Worm (Caenorhabditis elegans) whole organism, L1 larva: Measurements from ENCODE around the gene str-185.

ENCODE experiments used
- C04F5.9 ChIP-seq: sonication (generic microtip); optimal IDR thresholded peaks from 2 replicates; lab custom pipeline; 2016; ENCODE audit warnings: missing genetic modification characterization, missing compliant biosample characterization
- C16A3.4 ChIP-seq: fragments of 150-350 bp; optimal IDR thresholded peaks from 2 replicates; lab custom pipeline; 2014; ENCODE audit warnings: missing biosample characterization, missing genetic modification characterization
- ceh-82 ChIP-seq, 3 experiments: fragments of 150-350 bp in 1 of 3; sonication (generic microtip) in 2 of 3; optimal IDR thresholded peaks; 2 replicates each; lab custom pipeline; 2014 to 2017; ENCODE audit warnings: missing biosample characterization in 3 of 3, missing genetic modification characterization in 3 of 3
- efl-1 ChIP-seq, 4 experiments: fragments of 150-350 bp; optimal IDR thresholded peaks in 3 of 4; peaks in 1 of 4; 1 replicate in 1 of 4; 2 replicates in 3 of 4; lab custom pipeline; 2014; ENCODE audit warnings: missing biosample characterization in 2 of 4, missing genetic modification characterization in 2 of 4, missing genetic modification reagents in 2 of 4
- elt-2 ChIP-seq: sonication (generic microtip); optimal IDR thresholded peaks from 2 replicates; lab custom pipeline; 2016; ENCODE audit warnings: missing genetic modification characterization, mild to moderate bottlenecking, inconsistent platforms, missing compliant biosample characterization, missing genetic modification reagents
- fkh-10 ChIP-seq: sonication (generic microtip); optimal IDR thresholded peaks from 2 replicates; lab custom pipeline; 2017; ENCODE audit warnings: missing biosample characterization, missing genetic modification reagents, missing genetic modification characterization
- irx-1 ChIP-seq: sonication (generic microtip); optimal IDR thresholded peaks from 2 replicates; lab custom pipeline; 2016; ENCODE audit warnings: missing genetic modification characterization, missing compliant biosample characterization
- isw-1 ChIP-seq: fragments of 200-800 bp; sonication (Bioruptor generic); IDR thresholded peaks from 2 replicates; pipeline ENCODE4 v1.3.6; 2022; ENCODE audit warnings: missing genetic modification characterization, missing compliant biosample characterization
- jun-1 ChIP-seq: fragments of 150-350 bp; optimal IDR thresholded peaks from 2 replicates; lab custom pipeline; 2014; ENCODE audit warnings: missing biosample characterization, missing genetic modification reagents, missing genetic modification characterization
- lin-13 ChIP-seq: fragments of 150-350 bp; optimal IDR thresholded peaks from 2 replicates; lab custom pipeline; 2014; ENCODE audit warnings: missing biosample characterization, missing genetic modification reagents, missing genetic modification characterization
- lin-14 ChIP-seq: fragments of 200-800 bp; sonication (Bioruptor generic); optimal IDR thresholded peaks from 2 replicates; lab custom pipeline; 2018; ENCODE audit warnings: mild to moderate bottlenecking, missing genetic modification characterization, moderate library complexity, missing compliant biosample characterization
- lin-35 ChIP-seq, 2 experiments: fragments of 150-350 bp; optimal IDR thresholded peaks; 2 replicates each; lab custom pipeline; 2014; ENCODE audit warnings: missing biosample characterization in 2 of 2, missing genetic modification characterization in 2 of 2, missing genetic modification reagents in 2 of 2
- lin-39 ChIP-seq: fragments of 150-350 bp; optimal IDR thresholded peaks from 2 replicates; lab custom pipeline; 2014; ENCODE audit warnings: missing biosample characterization, missing genetic modification reagents, missing genetic modification characterization
- lir-3 ChIP-seq: sonication (generic microtip); optimal IDR thresholded peaks from 2 replicates; lab custom pipeline; 2016; ENCODE audit warnings: mild to moderate bottlenecking, missing genetic modification characterization, moderate library complexity, missing compliant biosample characterization; ENCODE audit not compliant: poor library complexity
- lsy-2 ChIP-seq, 2 experiments: fragments of 150-350 bp; optimal IDR thresholded peaks; 2 replicates each; lab custom pipeline; 2014; ENCODE audit warnings: missing biosample characterization in 2 of 2, missing genetic modification characterization in 2 of 2
- mef-2 ChIP-seq: fragments of 150-350 bp; optimal IDR thresholded peaks from 2 replicates; lab custom pipeline; 2014; ENCODE audit warnings: missing biosample characterization, missing genetic modification characterization
- nhr-19 ChIP-seq: fragments of 200-800 bp; sonication (Bioruptor generic); conservative IDR thresholded peaks from 2 replicates; pipeline ENCODE4 v1.3.6; 2022; ENCODE audit warnings: missing genetic modification characterization, missing compliant biosample characterization
- nhr-20 ChIP-seq: sonication (generic microtip); optimal IDR thresholded peaks from 2 replicates; lab custom pipeline; 2016; ENCODE audit warnings: mild to moderate bottlenecking, missing genetic modification characterization, missing compliant biosample characterization
- nhr-237 ChIP-seq: fragments of 150-350 bp; optimal IDR thresholded peaks from 2 replicates; lab custom pipeline; 2014; ENCODE audit warnings: missing biosample characterization, missing genetic modification characterization
- nhr-28 ChIP-seq: fragments of 150-350 bp; optimal IDR thresholded peaks from 2 replicates; lab custom pipeline; 2014; ENCODE audit warnings: missing biosample characterization, missing genetic modification characterization
- nhr-47 ChIP-seq: sonication (generic microtip); optimal IDR thresholded peaks from 2 replicates; lab custom pipeline; 2016; ENCODE audit warnings: mild to moderate bottlenecking, missing genetic modification characterization, moderate library complexity, missing compliant biosample characterization
- nhr-71 ChIP-seq: sonication (generic microtip); optimal IDR thresholded peaks from 2 replicates; lab custom pipeline; 2016; ENCODE audit warnings: mild to moderate bottlenecking, missing genetic modification characterization, moderate library complexity, missing compliant biosample characterization
- nhr-76 ChIP-seq: sonication (generic microtip); optimal IDR thresholded peaks from 2 replicates; lab custom pipeline; 2017; ENCODE audit warnings: missing biosample characterization, missing genetic modification characterization
- nhr-85 ChIP-seq: sonication (generic microtip); peaks from one replicate; lab custom pipeline; 2016; ENCODE audit warnings: missing genetic modification characterization, inconsistent platforms, missing compliant biosample characterization
- nhr-90 ChIP-seq: sonication (generic microtip); optimal IDR thresholded peaks from 2 replicates; lab custom pipeline; 2016; ENCODE audit warnings: mild to moderate bottlenecking, missing genetic modification characterization, missing compliant biosample characterization; ENCODE audit not compliant: poor library complexity
- skn-1 ChIP-seq: fragments of 150-350 bp; optimal IDR thresholded peaks from 2 replicates; lab custom pipeline; 2014; ENCODE audit warnings: missing biosample characterization, missing genetic modification characterization
- snu-23 ChIP-seq: sonication (generic microtip); optimal IDR thresholded peaks from 2 replicates; lab custom pipeline; 2016; ENCODE audit warnings: missing genetic modification characterization, missing compliant biosample characterization
- sptf-1 ChIP-seq: fragments of 150-350 bp; optimal IDR thresholded peaks from 2 replicates; lab custom pipeline; 2014; ENCODE audit warnings: missing biosample characterization, missing genetic modification characterization
- sup-37 ChIP-seq: fragments of 200-800 bp; sonication (Bioruptor generic); optimal IDR thresholded peaks from 2 replicates; lab custom pipeline; 2018; ENCODE audit warnings: mild to moderate bottlenecking, missing genetic modification characterization, missing compliant biosample characterization
- swsn-7 ChIP-seq: sonication (generic microtip); optimal IDR thresholded peaks from 2 replicates; lab custom pipeline; 2016; ENCODE audit warnings: missing genetic modification characterization, missing compliant biosample characterization
- tbx-2 ChIP-seq: sonication (generic microtip); optimal IDR thresholded peaks from 2 replicates; lab custom pipeline; 2016; ENCODE audit warnings: missing genetic modification characterization, missing compliant biosample characterization
- unc-86 ChIP-seq: sonication (generic microtip); optimal IDR thresholded peaks from 2 replicates; lab custom pipeline; 2016; ENCODE audit warnings: missing genetic modification characterization, missing compliant biosample characterization
- zip-4 ChIP-seq: fragments of 200-800 bp; sonication (Bioruptor generic); optimal IDR thresholded peaks from 2 replicates; lab custom pipeline; 2018; ENCODE audit warnings: mild to moderate bottlenecking, missing genetic modification characterization, moderate library complexity, missing compliant biosample characterization
- ztf-4 ChIP-seq: fragments of 150-350 bp; optimal IDR thresholded peaks from 2 replicates; lab custom pipeline; 2014; ENCODE audit warnings: missing biosample characterization, missing genetic modification characterization

Gene str-185

ce11 chrIV:4477009-4477471 is 47.2 kb upstream of the str-185 start, which contains the start of gene M01H9.3 (continued):
- TF ChIP-seq sup-37 (GFP tag; lab: Kevin White, UChicago) (no peak), mef-2 (tag; lab: Kevin White, UChicago) (peak; percentile 67), elt-2 (tag; lab: Kevin White, UChicago) (peak; percentile 65), lin-13 (GFP tag; lab: Kevin White, UChicago) (peak; percentile 4), tbx-2 (tag; lab: Kevin White, UChicago) (peak; percentile 82), skn-1 (tag; lab: Kevin White, UChicago) (peak; percentile 21), jun-1 (tag; lab: Kevin White, UChicago) (peak; percentile 30), lin-39 (peak; percentile 48), fkh-10 (GFP tag; lab: Kevin White, UChicago) (peak; percentile 8), nhr-20 (tag; lab: Kevin White, UChicago) (peak; percentile 89), C16A3.4 (tag; lab: Kevin White, UChicago) (peak; percentile 58), zip-4 (GFP tag; lab: Kevin White, UChicago) (no peak), snu-23 (GFP tag; lab: Kevin White, UChicago) (peak; percentile 89), irx-1 (no peak), ceh-82 (tag; optimal IDR thresholded peaks at IDR 0.05; lab: Kevin White, UChicago) (peak in 2 of 3 experiments; percentile 14 to 41), nhr-28 (tag; lab: Kevin White, UChicago) (no peak), ztf-4 (tag; lab: Kevin White, UChicago) (peak; percentile 71), nhr-47 (tag; lab: Kevin White, UChicago) (peak; percentile 51), sptf-1 (tag; lab: Kevin White, UChicago) (no peak), swsn-7 (tag; lab: Kevin White, UChicago) (peak; percentile 67)
- TF ChIP-seq, all 84 proteins: peak for 37

ce11 chrIV:4475362-4476086 is 45.7 kb upstream of the str-185 start:
- no peak for TF ChIP-seq nhr-76 (tag; lab: Kevin White, UChicago)
- TF ChIP-seq C04F5.9 (tag; lab: Kevin White, UChicago): no peak
- peak; percentile 32 for TF ChIP-seq nhr-90 (tag; lab: Kevin White, UChicago)
- peak; percentile 39 for TF ChIP-seq nhr-71
- peak; percentile 33 for TF ChIP-seq lir-3 (tag; lab: Kevin White, UChicago)
- TF ChIP-seq lin-14 (GFP tag; lab: Kevin White, UChicago): peak; percentile 18
- TF ChIP-seq lsy-2 (tag; optimal IDR thresholded peaks at IDR 0.05; lab: Kevin White, UChicago): peak in 1 of 2 experiments; percentile 47
- no peak for TF ChIP-seq isw-1 (GFP tag; lab: Robert Waterston, UW)
- no peak for TF ChIP-seq efl-1 (optimal IDR thresholded peaks at IDR 0.05; lab: Kevin White, UChicago)
- TF ChIP-seq efl-1 (GFP tag; optimal IDR thresholded peaks at IDR 0.05 in 1 of 2; lab: Kevin White, UChicago): peak in 1 of 2 experiments; percentile 45
- TF ChIP-seq snu-23 (GFP tag; lab: Kevin White, UChicago): peak; percentile 17
- TF ChIP-seq nhr-19 (GFP tag; lab: Robert Waterston, UW): peak; percentile 28
- TF ChIP-seq nhr-20 (tag; lab: Kevin White, UChicago): peak; percentile 24
- TF ChIP-seq unc-86: no peak
- no peak for TF ChIP-seq C16A3.4 (tag; lab: Kevin White, UChicago)
- peak in 1 of 2 experiments; percentile 43 for TF ChIP-seq lin-35 (GFP tag; optimal IDR thresholded peaks at IDR 0.05; lab: Kevin White, UChicago)
- TF ChIP-seq elt-2 (tag; lab: Kevin White, UChicago): peak; percentile 77

ce11 chrIV:4473767-4474166 is 44.0 kb upstream of the str-185 start:
- TF ChIP-seq nhr-71: peak; percentile 30
- no peak for TF ChIP-seq unc-86
- TF ChIP-seq isw-1 (GFP tag; lab: Robert Waterston, UW): no peak
- TF ChIP-seq efl-1 (optimal IDR thresholded peaks at IDR 0.05; lab: Kevin White, UChicago): no peak
- TF ChIP-seq efl-1 (GFP tag; optimal IDR thresholded peaks at IDR 0.05 in 1 of 2; lab: Kevin White, UChicago): peak in 1 of 2 experiments; percentile 55
- TF ChIP-seq nhr-19 (GFP tag; lab: Robert Waterston, UW): peak; percentile 27; the same call in 1 of the 2 replicates
- no peak for TF ChIP-seq nhr-237
- TF ChIP-seq lin-14 (GFP tag; lab: Kevin White, UChicago): peak; percentile 45
- TF ChIP-seq nhr-85 (tag; lab: Kevin White, UChicago): peak; percentile 1
